Worm (Caenorhabditis elegans): ENCODE data around the gene pygl-1.

ce11 chrV:3549553-3549952, 29.3 kb upstream of the pygl-1 start, which contains the start of gene sri-21:
- TF ChIP-seq peb-1 (tag; optimal IDR thresholded peaks at IDR 0.05) (no peak), egl-27 (tag; optimal IDR thresholded peaks at IDR 0.05) (no peak), mab-5 (tag; optimal IDR thresholded peaks at IDR 0.05) (no peak), R02D3.7 (tag; optimal IDR thresholded peaks at IDR 0.05) (no peak), ama-1 (optimal IDR thresholded peaks at IDR 0.05) (no peak), ztf-11 (tag; optimal IDR thresholded peaks at IDR 0.05) (no peak), lin-39 (tag; optimal IDR thresholded peaks at IDR 0.05) (no peak), nhr-237 (tag; optimal IDR thresholded peaks at IDR 0.05) (no peak)
